Worm (Caenorhabditis elegans) whole organism, L3 larva: Measurements from ENCODE around the gene srx-43.

ENCODE experiments used
- R02D3.7 ChIP-seq: fragments of 150-350 bp; optimal IDR thresholded peaks from 2 replicates; lab custom pipeline; 2014; ENCODE audit warnings: missing biosample characterization, missing genetic modification characterization
- ZK546.5 ChIP-seq: sonication (generic microtip); optimal IDR thresholded peaks from 2 replicates; lab custom pipeline; 2017; ENCODE audit warnings: missing biosample characterization, missing genetic modification characterization
- aly-2 ChIP-seq: fragments of 150-350 bp; optimal IDR thresholded peaks from 2 replicates; lab custom pipeline; 2014; ENCODE audit warnings: missing biosample characterization, missing genetic modification characterization
- ceh-16 ChIP-seq: sonication (generic microtip); optimal IDR thresholded peaks from 2 replicates; lab custom pipeline; 2017; ENCODE audit warnings: missing biosample characterization, missing genetic modification characterization
- ceh-28 ChIP-seq: fragments of 150-350 bp; optimal IDR thresholded peaks from 2 replicates; lab custom pipeline; 2014; ENCODE audit warnings: missing biosample characterization, missing genetic modification reagents, missing genetic modification characterization
- ceh-9 ChIP-seq: sonication (generic microtip); optimal IDR thresholded peaks from 2 replicates; lab custom pipeline; 2018; ENCODE audit warnings: missing biosample characterization, missing genetic modification characterization
- daf-12 ChIP-seq: fragments of 150-350 bp; optimal IDR thresholded peaks from 2 replicates; lab custom pipeline; 2014; ENCODE audit warnings: missing biosample characterization, missing genetic modification reagents, missing genetic modification characterization
- egl-27 ChIP-seq: sonication (generic microtip); optimal IDR thresholded peaks from 4 replicates; lab custom pipeline; 2017; ENCODE audit warnings: missing biosample characterization, missing genetic modification reagents, missing genetic modification characterization
- elt-1 ChIP-seq: fragments of 150-350 bp; optimal IDR thresholded peaks from 2 replicates; lab custom pipeline; 2014; ENCODE audit warnings: missing biosample characterization, missing genetic modification characterization
- elt-3 ChIP-seq, 3 experiments: fragments of 150-350 bp in 1 of 3; sonication (generic microtip) in 2 of 3; optimal IDR thresholded peaks; 2 replicates in 2 of 3; 4 replicates in 1 of 3; lab custom pipeline; 2014 to 2017; ENCODE audit warnings: missing biosample characterization in 3 of 3, missing genetic modification characterization in 3 of 3
- eor-1 ChIP-seq, 2 experiments: fragments of 150-350 bp; optimal IDR thresholded peaks; 2 replicates each; lab custom pipeline; 2014 to 2018; ENCODE audit warnings: missing biosample characterization in 2 of 2, missing genetic modification characterization in 2 of 2
- fkh-2 ChIP-seq: fragments of 150-350 bp; optimal IDR thresholded peaks from 2 replicates; lab custom pipeline; 2014; ENCODE audit warnings: missing biosample characterization, missing genetic modification reagents, missing genetic modification characterization
- fos-1 ChIP-seq: fragments of 150-350 bp; optimal IDR thresholded peaks from 2 replicates; lab custom pipeline; 2014; ENCODE audit warnings: missing biosample characterization, missing genetic modification characterization
- hmg-11 ChIP-seq: sonication (generic microtip); optimal IDR thresholded peaks from 2 replicates; lab custom pipeline; 2016; ENCODE audit warnings: missing genetic modification characterization, missing compliant biosample characterization
- lin-15B ChIP-seq: fragments of 150-350 bp; optimal IDR thresholded peaks from 2 replicates; lab custom pipeline; 2014; ENCODE audit warnings: missing biosample characterization, missing genetic modification characterization
- lin-39 ChIP-seq: fragments of 150-350 bp; optimal IDR thresholded peaks from 2 replicates; lab custom pipeline; 2018; ENCODE audit warnings: missing biosample characterization, missing genetic modification reagents, missing genetic modification characterization
- lsy-12 ChIP-seq: sonication (generic microtip); optimal IDR thresholded peaks from 2 replicates; lab custom pipeline; 2016; ENCODE audit warnings: mild to moderate bottlenecking, missing genetic modification characterization, missing compliant biosample characterization
- nfya-1 ChIP-seq: sonication (generic microtip); optimal IDR thresholded peaks from 2 replicates; lab custom pipeline; 2017; ENCODE audit warnings: missing genetic modification characterization, mild to moderate bottlenecking, missing compliant biosample characterization, antibody characterized with exemption, moderate library complexity; ENCODE audit not compliant: insufficient read depth
- nhr-12 ChIP-seq: fragments of 150-350 bp; optimal IDR thresholded peaks from 2 replicates; lab custom pipeline; 2014; ENCODE audit warnings: missing biosample characterization, missing genetic modification characterization
- nhr-23 ChIP-seq: fragments of 150-350 bp; optimal IDR thresholded peaks from 2 replicates; lab custom pipeline; 2014; ENCODE audit warnings: missing biosample characterization, missing genetic modification reagents, missing genetic modification characterization
- nhr-237 ChIP-seq: fragments of 150-350 bp; optimal IDR thresholded peaks from 2 replicates; lab custom pipeline; 2014; ENCODE audit warnings: missing biosample characterization, missing genetic modification characterization
- nhr-25 ChIP-seq: sonication (generic microtip); optimal IDR thresholded peaks from 2 replicates; lab custom pipeline; 2017; ENCODE audit warnings: missing biosample characterization, missing genetic modification characterization
- nhr-43 ChIP-seq: sonication (generic microtip); optimal IDR thresholded peaks from 2 replicates; lab custom pipeline; 2016; ENCODE audit warnings: mild to moderate bottlenecking, missing genetic modification characterization, missing compliant biosample characterization; ENCODE audit not compliant: poor library complexity, severe bottlenecking
- nhr-67 ChIP-seq: fragments of 150-350 bp; optimal IDR thresholded peaks from 2 replicates; lab custom pipeline; 2014; ENCODE audit warnings: missing biosample characterization, missing genetic modification characterization
- nhr-76 ChIP-seq: fragments of 150-350 bp; sonication (generic microtip); optimal IDR thresholded peaks from 5 replicates; lab custom pipeline; 2014; ENCODE audit warnings: missing biosample characterization, missing genetic modification characterization
- nhr-77 ChIP-seq: fragments of 150-350 bp; optimal IDR thresholded peaks from 2 replicates; lab custom pipeline; 2014; ENCODE audit warnings: missing biosample characterization, missing genetic modification characterization
- pha-4 ChIP-seq: fragments of 150-350 bp; optimal IDR thresholded peaks from 2 replicates; lab custom pipeline; 2014; ENCODE audit warnings: missing biosample characterization, missing genetic modification reagents, missing genetic modification characterization
- sea-2 ChIP-seq: fragments of 150-350 bp; sonication (generic microtip); optimal IDR thresholded peaks from 4 replicates; lab custom pipeline; 2014; ENCODE audit warnings: missing biosample characterization, missing genetic modification reagents, missing genetic modification characterization
- snpc-4 ChIP-seq: fragments of 150-350 bp; optimal IDR thresholded peaks from 2 replicates; lab custom pipeline; 2014; ENCODE audit warnings: missing biosample characterization, missing genetic modification characterization
- tbx-2 ChIP-seq: sonication (generic microtip); optimal IDR thresholded peaks from 2 replicates; lab custom pipeline; 2016; ENCODE audit warnings: mild to moderate bottlenecking, missing genetic modification characterization, missing compliant biosample characterization
- unc-39 ChIP-seq: sonication (generic microtip); optimal IDR thresholded peaks from 4 replicates; lab custom pipeline; 2017; ENCODE audit warnings: missing biosample characterization, missing genetic modification characterization
- unc-62 ChIP-seq: fragments of 150-350 bp; sonication (generic microtip); optimal IDR thresholded peaks from 4 replicates; lab custom pipeline; 2014; ENCODE audit warnings: missing biosample characterization, missing genetic modification reagents, missing genetic modification characterization
- ztf-11 ChIP-seq: fragments of 150-350 bp; optimal IDR thresholded peaks from 2 replicates; lab custom pipeline; 2014; ENCODE audit warnings: missing biosample characterization, missing genetic modification characterization

Gene srx-43

DNA sequence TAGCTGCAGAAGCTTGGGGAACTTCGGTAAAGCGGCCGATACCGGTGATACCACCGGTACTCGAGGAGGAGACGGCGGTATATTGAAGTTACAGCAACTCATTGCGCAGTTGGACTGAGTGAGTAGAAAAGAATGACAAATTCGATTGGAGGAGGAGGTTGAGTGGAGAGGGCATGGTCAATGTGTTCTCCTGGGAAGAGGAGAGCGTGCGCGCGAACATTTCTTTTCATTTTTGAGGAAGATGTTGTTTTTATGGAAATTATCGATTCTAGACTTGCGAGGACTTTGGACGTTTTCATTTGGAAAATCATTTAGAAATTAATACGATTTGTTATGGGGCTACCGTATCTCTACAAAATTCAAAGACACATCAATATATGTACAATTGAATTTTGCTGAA, 11.5 kb downstream of the srx-43 start:
- TF ChIP-seq egl-27 (tag; lab: Kevin White, UChicago) (no peak), nhr-43 (tag; lab: Kevin White, UChicago) (no peak), aly-2 (tag; lab: Kevin White, UChicago) (no peak), ztf-11 (tag; lab: Kevin White, UChicago) (no peak), ceh-16 (tag; lab: Kevin White, UChicago) (no peak), unc-62 (GFP tag; lab: Kevin White, UChicago) (no peak), daf-12 (tag; lab: Kevin White, UChicago) (no peak), ZK546.5 (no peak), hmg-11 (no peak), lin-15B (tag; lab: Kevin White, UChicago) (no peak), snpc-4 (tag; lab: Kevin White, UChicago) (no peak), nhr-25 (tag; lab: Kevin White, UChicago) (no peak), elt-3 (tag; optimal IDR thresholded peaks at IDR 0.05; lab: Kevin White, UChicago) (no peak)
- TF ChIP-seq, all 47 proteins: peak for 0

DNA sequence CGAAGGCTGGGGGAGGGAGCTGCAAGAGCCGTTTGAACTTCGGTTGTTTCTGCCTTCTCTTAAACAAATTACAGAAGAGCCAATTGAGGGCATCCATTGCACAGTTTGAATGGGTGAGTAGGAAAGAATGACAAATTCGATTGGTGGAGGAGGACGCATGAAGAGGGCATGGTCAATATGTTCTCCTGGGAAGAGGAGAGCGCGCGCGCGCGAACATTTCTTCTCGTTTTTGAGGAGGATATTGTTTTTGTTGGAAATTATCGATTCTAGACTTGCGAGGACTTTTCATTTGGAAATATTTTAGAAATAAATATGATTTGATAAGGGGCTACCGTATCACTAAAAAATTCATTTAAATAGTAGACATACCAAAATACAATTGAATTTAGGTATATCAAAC, 13.8 kb downstream of the srx-43 start, which contains the start of gene T10C6.7:
T10C6.7 (minus strand) TSS at position 143 of the 400 bp plus-strand sequence.
- no peak for TF ChIP-seq eor-1 (tag; optimal IDR thresholded peaks at IDR 0.05; lab: Kevin White, UChicago)
- no peak for TF ChIP-seq ztf-11 (tag; lab: Kevin White, UChicago)
- no peak for TF ChIP-seq lin-15B (tag; lab: Kevin White, UChicago)
- no peak for TF ChIP-seq nhr-237 (tag; lab: Kevin White, UChicago)

DNA sequence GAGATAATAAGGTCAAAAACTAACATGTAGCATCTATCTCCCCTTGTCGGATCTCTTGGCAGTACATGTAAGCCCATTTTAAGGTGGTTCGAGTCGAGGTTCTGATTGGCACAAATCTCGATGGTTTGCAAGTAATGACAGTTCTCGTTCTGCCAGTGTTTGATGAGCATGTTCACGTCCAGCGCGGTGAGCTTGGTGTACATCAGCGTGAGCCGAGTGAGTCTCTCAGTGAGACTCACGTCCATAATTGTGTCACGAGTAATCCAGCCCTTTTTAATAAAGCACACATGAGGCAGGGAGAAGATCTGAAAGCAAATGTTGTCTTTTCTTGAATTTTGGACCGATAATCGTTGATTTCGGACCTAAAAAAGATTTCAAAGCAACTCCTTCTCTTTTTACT, 15.0 kb downstream of the srx-43 start, which contains the start of gene T10C6.16:
T10C6.16 (minus strand) TSS at position 245 of the 400 bp plus-strand sequence.
- no peak for TF ChIP-seq pha-4 (tag; lab: Kevin White, UChicago)
- no peak for TF ChIP-seq nhr-43 (tag; lab: Kevin White, UChicago)
- TF ChIP-seq egl-27 (tag; lab: Kevin White, UChicago): no peak
- TF ChIP-seq ceh-9 (tag; lab: Kevin White, UChicago): no peak
- no peak for TF ChIP-seq nhr-67 (tag; lab: Kevin White, UChicago)
- no peak for TF ChIP-seq nhr-76 (tag; lab: Kevin White, UChicago)
- TF ChIP-seq unc-62 (GFP tag; lab: Kevin White, UChicago): no peak
- TF ChIP-seq lsy-12: no peak
- no peak for TF ChIP-seq R02D3.7 (tag; lab: Kevin White, UChicago)
- no peak for TF ChIP-seq nhr-77 (tag; lab: Kevin White, UChicago)
- TF ChIP-seq snpc-4 (tag; lab: Kevin White, UChicago): no peak
- TF ChIP-seq unc-39 (tag; lab: Kevin White, UChicago): no peak
- no peak for TF ChIP-seq sea-2 (GFP tag; lab: Kevin White, UChicago)
- TF ChIP-seq ZK546.5: no peak
- TF ChIP-seq nhr-23 (tag; lab: Kevin White, UChicago): no peak
- TF ChIP-seq lin-15B (tag; lab: Kevin White, UChicago): no peak
- TF ChIP-seq ceh-28: no peak
- no peak for TF ChIP-seq nhr-12 (tag; lab: Kevin White, UChicago)
- TF ChIP-seq fkh-2 (tag; lab: Kevin White, UChicago): no peak
- TF ChIP-seq hmg-11: no peak
- TF ChIP-seq, all 47 proteins: peak for 0

DNA sequence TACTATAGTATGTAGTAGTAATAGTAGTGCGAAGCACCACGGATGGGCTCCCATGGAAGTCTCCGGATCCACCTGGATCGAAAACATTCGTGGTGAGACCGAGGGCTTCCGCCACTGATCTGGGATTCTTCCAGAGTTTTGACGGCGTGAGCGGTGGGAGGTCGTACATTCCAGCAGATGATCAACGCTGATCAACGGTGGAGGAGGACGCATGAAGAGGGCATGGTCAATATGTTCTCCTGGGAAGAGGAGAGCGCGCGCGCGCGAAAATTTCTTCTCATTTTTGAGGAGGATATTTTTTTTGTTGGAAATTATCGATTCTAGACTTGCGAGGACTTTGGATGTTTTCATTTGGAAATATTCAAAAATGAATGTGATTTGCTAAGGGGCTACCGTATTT, 15.7 kb downstream of the srx-43 start:
- no peak for TF ChIP-seq fos-1 (tag; lab: Kevin White, UChicago)
- TF ChIP-seq unc-39 (tag; lab: Kevin White, UChicago): no peak
- no peak for TF ChIP-seq nfya-1
- TF ChIP-seq nhr-77 (tag; lab: Kevin White, UChicago): no peak
- no peak for TF ChIP-seq ztf-11 (tag; lab: Kevin White, UChicago)
- TF ChIP-seq ceh-9 (tag; lab: Kevin White, UChicago): no peak
- no peak for TF ChIP-seq elt-1
- no peak for TF ChIP-seq R02D3.7 (tag; lab: Kevin White, UChicago)
- no peak for TF ChIP-seq tbx-2 (tag; lab: Kevin White, UChicago)
- no peak for TF ChIP-seq ZK546.5
- no peak for TF ChIP-seq nhr-67 (tag; lab: Kevin White, UChicago)
- no peak for TF ChIP-seq lin-15B (tag; lab: Kevin White, UChicago)

DNA sequence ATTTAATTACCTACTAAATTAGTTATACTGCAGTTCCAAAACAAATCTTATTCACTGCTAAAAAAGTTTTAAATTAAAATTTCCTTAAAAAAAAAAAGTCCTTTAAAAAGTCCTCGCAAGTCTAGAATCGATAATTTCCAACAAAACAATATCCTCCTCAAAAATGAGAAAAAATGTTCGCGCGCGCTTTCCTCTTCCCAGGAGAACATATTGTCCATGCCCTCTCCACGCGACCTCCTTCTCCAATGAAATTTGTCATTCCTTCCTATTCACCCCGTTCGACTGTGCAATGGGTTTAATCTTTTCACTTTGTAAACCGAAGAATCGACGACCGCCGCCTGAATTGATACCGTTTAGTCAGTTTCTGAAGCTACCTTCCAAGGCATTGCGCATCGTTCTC, 18.4 kb downstream of the srx-43 start, which contains the start of gene T10C6.10:
T10C6.10 (plus strand) TSS at position 248 of the 400 bp plus-strand sequence.
- TF ChIP-seq lin-15B (tag; lab: Kevin White, UChicago) (no peak), nhr-43 (tag; lab: Kevin White, UChicago) (no peak), R02D3.7 (tag; lab: Kevin White, UChicago) (no peak), lin-39 (tag; lab: Kevin White, UChicago) (no peak), egl-27 (tag; lab: Kevin White, UChicago) (no peak)
